Fruit fly (Drosophila melanogaster): ENCODE measurements around the gene Arts.

Gene Arts

dm6 chr3L:16626199-16626598, 23.5 kb downstream of the Arts start:
- TF ChIP-seq CG18764 (GFP tag; optimal IDR thresholded peaks at IDR 0.05) (no peak), CG4360 (GFP tag; IDR thresholded peaks at IDR 0.05) (peak; percentile 93), MTF-1 (GFP tag; optimal IDR thresholded peaks at IDR 0.05; ENCODE audit: borderline replicate concordance) (no peak)

DNA sequence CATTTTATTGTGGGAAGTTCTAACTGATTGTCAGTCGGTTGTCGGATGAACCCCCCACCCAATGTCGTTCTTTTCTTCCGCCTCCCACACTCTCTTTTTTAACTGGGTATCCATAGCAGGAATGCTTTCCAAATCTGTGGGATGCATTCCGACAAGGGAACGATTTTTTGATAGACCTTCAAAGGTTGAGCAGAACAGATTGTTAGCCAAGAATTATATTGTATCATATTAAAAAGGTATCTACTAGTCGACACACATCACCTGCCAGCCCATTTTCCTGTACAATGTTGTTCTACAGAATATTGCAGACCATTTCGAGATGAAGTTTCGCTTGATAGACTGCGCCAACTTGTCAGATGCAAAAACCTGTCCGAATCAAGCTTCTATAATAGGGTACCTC, 27.1 kb downstream of the Arts start:
- TF ChIP-seq Atf6 (GFP tag; IDR thresholded peaks at IDR 0.05), result no peak
- no peak for TF ChIP-seq CG9817 (tag; optimal IDR thresholded peaks at IDR 0.05)
- no peak for TF ChIP-seq CG9215 (GFP tag; IDR thresholded peaks at IDR 0.05)
- no peak for TF ChIP-seq ERR (GFP tag; optimal IDR thresholded peaks at IDR 0.05)
- no peak for TF ChIP-seq CG13894 (tag; optimal IDR thresholded peaks at IDR 0.05)
- no peak for TF ChIP-seq Jarid2 (GFP tag; optimal IDR thresholded peaks at IDR 0.05)
- TF ChIP-seq CG5245 (GFP tag; optimal IDR thresholded peaks at IDR 0.05), result no peak
- TF ChIP-seq CTCF (GFP tag; optimal IDR thresholded peaks at IDR 0.05), result no peak
- no peak for TF ChIP-seq tap (tag; optimal IDR thresholded peaks at IDR 0.05)
- TF ChIP-seq pros (GFP tag; optimal IDR thresholded peaks at IDR 0.05), result no peak
- no peak for TF ChIP-seq aop (GFP tag; IDR thresholded peaks at IDR 0.05)
- no peak for TF ChIP-seq Taf1 (GFP tag; IDR thresholded peaks at IDR 0.05)

DNA sequence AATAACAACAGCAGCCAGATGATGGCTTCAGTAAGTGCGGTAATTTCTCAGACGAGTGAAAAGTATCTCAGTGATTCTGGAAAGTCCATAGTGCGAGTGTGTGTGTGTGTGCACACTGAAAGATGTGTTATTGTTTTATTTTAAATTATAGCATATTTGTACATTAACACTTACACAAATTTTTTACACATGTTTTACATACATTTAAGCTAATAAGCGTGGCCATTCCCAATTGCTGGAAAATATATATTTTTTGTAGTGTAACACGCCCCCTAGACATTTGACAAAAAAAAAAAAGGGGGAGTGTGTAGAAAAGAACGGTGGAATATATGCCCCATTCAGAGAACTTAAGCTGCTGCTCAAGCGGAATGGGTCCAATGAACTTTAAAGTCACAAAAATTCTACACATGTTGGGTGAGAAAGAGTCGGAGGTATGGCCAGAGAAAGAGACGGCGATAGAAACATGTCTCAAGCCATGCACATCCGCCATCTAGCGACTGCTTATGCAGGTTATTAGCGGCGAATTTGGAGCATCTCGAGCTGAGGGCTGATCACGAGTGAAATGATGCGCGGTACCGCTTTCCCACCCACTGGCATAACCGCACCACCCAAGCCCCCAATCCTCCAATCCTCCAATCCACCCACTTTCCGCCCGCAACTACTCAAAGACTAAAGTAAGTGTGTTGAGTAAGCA, 29.3 kb downstream of the Arts start:
- no peak for TF ChIP-seq CkIIα-i1 (GFP tag; IDR thresholded peaks at IDR 0.05)
- TF ChIP-seq CG2120 (GFP tag; optimal IDR thresholded peaks at IDR 0.05), result no peak
- TF ChIP-seq Doc2 (GFP tag; IDR thresholded peaks at IDR 0.05), result no peak
- no peak for TF ChIP-seq CG4707 (GFP tag; optimal IDR thresholded peaks at IDR 0.05)
- 0 out of 3 replicates have a peak, but pooled peaks have one; percentile 32 for TF ChIP-seq ci (GFP tag; IDR thresholded peaks at IDR 0.05)
- no peak for TF ChIP-seq Sin3A (optimal IDR thresholded peaks at IDR 0.05)
- TF ChIP-seq pan (optimal IDR thresholded peaks at IDR 0.05), result no peak
- TF ChIP-seq pan (GFP tag; optimal IDR thresholded peaks at IDR 0.05 in 1 of 2, IDR thresholded peaks at IDR 0.05 in 1 of 2), result peak in 1 of 2 experiments; percentile 20
- TF ChIP-seq CG2712 (tag; optimal IDR thresholded peaks at IDR 0.05), result peak; percentile 15
- TF ChIP-seq nmo (GFP tag; optimal IDR thresholded peaks at IDR 0.05), result peak; percentile 16
- TF ChIP-seq HLH4C (GFP tag; IDR thresholded peaks at IDR 0.05; ENCODE audit: partially characterized antibody), result no peak
- peak; percentile 54 for TF ChIP-seq Ets65A (GFP tag)
- no peak for TF ChIP-seq CG2202 (tag; optimal IDR thresholded peaks at IDR 0.05)
- TF ChIP-seq Gug (GFP tag; IDR thresholded peaks at IDR 0.05), result no peak
- TF ChIP-seq btn (GFP tag; optimal IDR thresholded peaks at IDR 0.05), result no peak
- TF ChIP-seq insv (GFP tag; optimal IDR thresholded peaks at IDR 0.05), result no peak
- TF ChIP-seq CG9437 (GFP tag; optimal IDR thresholded peaks at IDR 0.05), result no peak
- TF ChIP-seq stc (GFP tag; IDR thresholded peaks at IDR 0.05), result no peak
- TF ChIP-seq lov (optimal IDR thresholded peaks at IDR 0.05), result no peak
- 0 out of 3 replicates have a peak, but pooled peaks have one; percentile 30 for TF ChIP-seq lov (GFP tag; IDR thresholded peaks at IDR 0.05)
- TF ChIP-seq CG14710 (tag; optimal IDR thresholded peaks at IDR 0.05), result peak; percentile 25
- TF ChIP-seq Ptx1 (GFP tag; IDR thresholded peaks at IDR 0.05), result no peak
- TF ChIP-seq seq (GFP tag; IDR thresholded peaks at IDR 0.05), result no peak
- no peak for TF ChIP-seq CG15073 (GFP tag; optimal IDR thresholded peaks at IDR 0.05)
- TF ChIP-seq Jarid2 (GFP tag; optimal IDR thresholded peaks at IDR 0.05), result no peak
- TF ChIP-seq az2 (GFP tag; optimal IDR thresholded peaks at IDR 0.05), result no peak
- no peak for TF ChIP-seq Optix (GFP tag; IDR thresholded peaks at IDR 0.05)
- no peak for TF ChIP-seq bab2 (GFP tag; optimal IDR thresholded peaks at IDR 0.05)
- no peak for TF ChIP-seq Rx (GFP tag; IDR thresholded peaks at IDR 0.05)
- TF ChIP-seq Dll (GFP tag; IDR thresholded peaks at IDR 0.05; ENCODE audit: partially characterized antibody), result no peak
- no peak for TF ChIP-seq ttk (GFP tag; IDR thresholded peaks at IDR 0.05)
- TF ChIP-seq CG6813 (GFP tag; optimal IDR thresholded peaks at IDR 0.05), result no peak
- TF ChIP-seq sc (optimal IDR thresholded peaks at IDR 0.05), result no peak
- no peak for TF ChIP-seq sc (GFP tag; optimal IDR thresholded peaks at IDR 0.05)
- TF ChIP-seq gro (GFP tag; optimal IDR thresholded peaks at IDR 0.05), result no peak
- no peak for TF ChIP-seq CG1792 (GFP tag; optimal IDR thresholded peaks at IDR 0.05)

Measured in whole organism, embryonic.